Fruit fly (Drosophila melanogaster) whole organism, embryonic: Measurements from ENCODE around the gene Vha16-5.

Experiments used
- Aef1 ChIP-seq: fragments of 200-800 bp; sonication (Bioruptor generic); IDR thresholded peaks from 3 replicates; pipeline ENCODE4 v1.3.6; 2022; ENCODE audit warnings: missing biosample characterization, missing genetic modification characterization
- Atf-2 ChIP-seq: fragments of 200-800 bp; sonication (Bioruptor generic); optimal IDR thresholded peaks from 2 replicates; lab custom pipeline; 2016; ENCODE audit warnings: missing biosample characterization, missing genetic modification characterization
- Atf3 ChIP-seq: fragments of 200-800 bp; sonication (Bioruptor generic); optimal IDR thresholded peaks from 3 replicates; lab custom pipeline; 2016; ENCODE audit warnings: missing biosample characterization, missing genetic modification characterization
- BtbVII ChIP-seq: fragments of 200-800 bp; sonication (Bioruptor generic); optimal IDR thresholded peaks from 3 replicates; lab custom pipeline; 2017; ENCODE audit warnings: missing biosample characterization, mild to moderate bottlenecking, missing genetic modification characterization
- CG10209 ChIP-seq: fragments of 200-800 bp; sonication (Bioruptor generic); optimal IDR thresholded peaks from 3 replicates; lab custom pipeline; 2017; ENCODE audit warnings: missing biosample characterization, mild to moderate bottlenecking, missing genetic modification characterization, missing genetic modification reagents
- CG10274 ChIP-seq: fragments of 200-800 bp; sonication (Bioruptor generic); optimal IDR thresholded peaks from 3 replicates; lab custom pipeline; 2017; ENCODE audit warnings: missing biosample characterization, mild to moderate bottlenecking, missing genetic modification characterization
- CG11504 ChIP-seq: fragments of 200-800 bp; sonication (Bioruptor generic); optimal IDR thresholded peaks from 3 replicates; lab custom pipeline; 2019; ENCODE audit warnings: missing biosample characterization, mild to moderate bottlenecking, missing genetic modification characterization, moderate library complexity
- CG12219 ChIP-seq: fragments of 200-800 bp; sonication (Bioruptor generic); optimal IDR thresholded peaks from 3 replicates; lab custom pipeline; 2018; ENCODE audit warnings: missing biosample characterization, mild to moderate bottlenecking, missing genetic modification characterization
- CG12769 ChIP-seq: fragments of 200-800 bp; sonication (Bioruptor generic); optimal IDR thresholded peaks from 2 replicates; lab custom pipeline; 2019; ENCODE audit warnings: missing biosample characterization, mild to moderate bottlenecking, missing genetic modification characterization, moderate library complexity
- CG12942 ChIP-seq: fragments of 200-800 bp; sonication (Bioruptor generic); optimal IDR thresholded peaks from 3 replicates; lab custom pipeline; 2016; ENCODE audit warnings: missing biosample characterization, missing genetic modification characterization
- CG15696 ChIP-seq: fragments of 200-800 bp; sonication (Bioruptor generic); optimal IDR thresholded peaks from 2 replicates; lab custom pipeline; 2019; ENCODE audit warnings: missing biosample characterization, mild to moderate bottlenecking, missing genetic modification characterization, moderate library complexity
- CG16779 ChIP-seq: fragments of 200-800 bp; sonication (Bioruptor generic); IDR thresholded peaks from 2 replicates; pipeline ENCODE4 v1.3.6; 2022; ENCODE audit warnings: missing biosample characterization, missing genetic modification characterization
- CG17359 ChIP-seq: fragments of 200-800 bp; sonication (Bioruptor generic); optimal IDR thresholded peaks from 3 replicates; lab custom pipeline; 2018; ENCODE audit warnings: missing biosample characterization, mild to moderate bottlenecking, missing genetic modification characterization, moderate library complexity
- CG17385 ChIP-seq: fragments of 200-800 bp; sonication (Bioruptor generic); optimal IDR thresholded peaks from 3 replicates; lab custom pipeline; 2018; ENCODE audit warnings: missing biosample characterization, mild to moderate bottlenecking, missing genetic modification characterization
- CG2120 ChIP-seq: fragments of 200-800 bp; sonication (Bioruptor generic); optimal IDR thresholded peaks from 3 replicates; lab custom pipeline; 2016; ENCODE audit warnings: missing biosample characterization, missing genetic modification characterization
- CG2678 ChIP-seq: fragments of 200-800 bp; sonication (Bioruptor generic); optimal IDR thresholded peaks from 3 replicates; lab custom pipeline; 2019; ENCODE audit warnings: missing biosample characterization, mild to moderate bottlenecking, missing genetic modification characterization, moderate library complexity
- CG2875 ChIP-seq: fragments of 200-800 bp; sonication (Bioruptor generic); optimal IDR thresholded peaks from 2 replicates; lab custom pipeline; 2017; ENCODE audit warnings: missing biosample characterization, mild to moderate bottlenecking, missing genetic modification characterization, missing genetic modification reagents
- CG33213 ChIP-seq: fragments of 200-800 bp; sonication (Bioruptor generic); optimal IDR thresholded peaks from 3 replicates; lab custom pipeline; 2016; ENCODE audit warnings: missing biosample characterization, missing genetic modification characterization
- CG34422 ChIP-seq: fragments of 200-800 bp; sonication (Bioruptor generic); IDR thresholded peaks from 3 replicates; pipeline ENCODE4 v1.3.6; 2022; ENCODE audit warnings: missing biosample characterization, missing genetic modification characterization
- CG4360 ChIP-seq: fragments of 200-800 bp; sonication (Bioruptor generic); IDR thresholded peaks from 2 replicates; pipeline ENCODE4 v1.3.6; 2022; ENCODE audit warnings: missing biosample characterization, missing genetic modification characterization
- CG7556 ChIP-seq: fragments of 200-800 bp; sonication (Bioruptor generic); optimal IDR thresholded peaks from 2 replicates; lab custom pipeline; 2017; ENCODE audit warnings: missing biosample characterization, mild to moderate bottlenecking, missing genetic modification characterization
- CG7928 ChIP-seq: fragments of 200-800 bp; sonication (Bioruptor generic); optimal IDR thresholded peaks from 2 replicates; lab custom pipeline; 2017; ENCODE audit warnings: missing biosample characterization, mild to moderate bottlenecking, missing genetic modification characterization
- CG9817 ChIP-seq: fragments of 200-800 bp; sonication (Bioruptor generic); optimal IDR thresholded peaks from 2 replicates; lab custom pipeline; 2018; ENCODE audit warnings: missing biosample characterization, mild to moderate bottlenecking, missing genetic modification characterization, moderate library complexity
- Chrac-16 ChIP-seq: fragments of 200-800 bp; sonication (Bioruptor generic); optimal IDR thresholded peaks from 3 replicates; lab custom pipeline; 2016; ENCODE audit warnings: missing biosample characterization, missing genetic modification characterization
- D ChIP-seq, 2 experiments: fragments of 200-800 bp in 1 of 2; fragments of >200 bp in 1 of 2; sonication (Bioruptor generic) in 1 of 2; optimal IDR thresholded peaks; 2 replicates in 1 of 2; 3 replicates in 1 of 2; lab custom pipeline; 2017; ENCODE audit warnings: mild to moderate bottlenecking in 1 of 2, missing biosample characterization in 1 of 2, missing genetic modification characterization in 1 of 2, missing genetic modification reagents in 1 of 2
- Gug ChIP-seq: fragments of 200-800 bp; sonication (Bioruptor generic); IDR thresholded peaks from 4 replicates; pipeline ENCODE4 v1.3.6; 2022; ENCODE audit warnings: missing biosample characterization, missing genetic modification characterization
- Lpt ChIP-seq: fragments of >200 bp; optimal IDR thresholded peaks from 2 replicates; lab custom pipeline; 2018; ENCODE audit warnings: missing biosample characterization, missing genetic modification characterization
- MBD-R2 ChIP-seq: fragments of 200-800 bp; sonication (Bioruptor generic); IDR thresholded peaks from 2 replicates; pipeline ENCODE4 v1.3.6; 2022; ENCODE audit warnings: missing biosample characterization, missing genetic modification characterization
- NC2β ChIP-seq: fragments of 200-800 bp; sonication (Bioruptor generic); optimal IDR thresholded peaks from 2 replicates; lab custom pipeline; 2016; ENCODE audit warnings: missing biosample characterization, missing genetic modification characterization
- Opbp ChIP-seq: fragments of 200-800 bp; sonication (Bioruptor generic); IDR thresholded peaks from 3 replicates; pipeline ENCODE4 v1.3.6; 2022; ENCODE audit warnings: missing biosample characterization, missing genetic modification characterization; ENCODE audit not compliant: partially characterized antibody
- Optix ChIP-seq: fragments of 200-800 bp; sonication (Bioruptor generic); IDR thresholded peaks from 3 replicates; pipeline ENCODE4 v1.3.6; 2022; ENCODE audit warnings: missing biosample characterization, missing genetic modification characterization
- Poxn ChIP-seq: fragments of 200-800 bp; sonication (Bioruptor generic); IDR thresholded peaks from 2 replicates; pipeline ENCODE4 v1.3.6; 2022; ENCODE audit warnings: missing biosample characterization, missing genetic modification characterization
- Rx ChIP-seq: fragments of 200-800 bp; sonication (Bioruptor generic); IDR thresholded peaks from 2 replicates; pipeline ENCODE4 v1.3.6; 2022; ENCODE audit warnings: missing biosample characterization, missing genetic modification characterization
- Stat92E ChIP-seq, 3 experiments: fragments of >200 bp in 2 of 3; fragments of 200-800 bp in 1 of 3; sonication (Bioruptor generic) in 1 of 3; optimal IDR thresholded peaks; 2 replicates each; lab custom pipeline; 2017 to 2019; ENCODE audit warnings: missing biosample characterization in 3 of 3, missing genetic modification characterization in 3 of 3, mild to moderate bottlenecking in 1 of 3, moderate library complexity in 1 of 3
- chm ChIP-seq: fragments of 200-800 bp; sonication (Bioruptor generic); IDR thresholded peaks from 2 replicates; pipeline ENCODE4 v1.3.6; 2022; ENCODE audit warnings: missing biosample characterization, missing genetic modification characterization
- exex ChIP-seq: fragments of 200-800 bp; sonication (Bioruptor generic); optimal IDR thresholded peaks from 4 replicates; lab custom pipeline; 2018; ENCODE audit warnings: missing biosample characterization, mild to moderate bottlenecking, missing genetic modification characterization, moderate library complexity
- gcm ChIP-seq: fragments of 200-800 bp; sonication (Bioruptor generic); optimal IDR thresholded peaks from 2 replicates; lab custom pipeline; 2019; ENCODE audit warnings: missing biosample characterization, mild to moderate bottlenecking, missing genetic modification characterization, moderate library complexity
- hb ChIP-seq: fragments of 200-800 bp; sonication (Bioruptor generic); IDR thresholded peaks from 3 replicates; pipeline ENCODE4 v1.3.6; 2022; ENCODE audit warnings: missing biosample characterization, missing genetic modification characterization; ENCODE audit not compliant: partially characterized antibody
- insv ChIP-seq, 2 experiments: fragments of 200-800 bp; sonication (Bioruptor generic); optimal IDR thresholded peaks; 3 replicates each; lab custom pipeline; 2016 to 2018; ENCODE audit warnings: missing biosample characterization in 2 of 2, missing genetic modification characterization in 2 of 2
- jing ChIP-seq: fragments of 200-800 bp; sonication (Bioruptor generic); optimal IDR thresholded peaks from 2 replicates; lab custom pipeline; 2018; ENCODE audit warnings: missing biosample characterization, mild to moderate bottlenecking, missing genetic modification characterization
- mam ChIP-seq: fragments of 200-800 bp; sonication (Bioruptor generic); optimal IDR thresholded peaks from 3 replicates; lab custom pipeline; 2016; ENCODE audit warnings: missing biosample characterization, missing genetic modification characterization
- org-1 ChIP-seq: fragments of 200-800 bp; sonication (Bioruptor generic); optimal IDR thresholded peaks from 2 replicates; lab custom pipeline; 2017; ENCODE audit warnings: missing biosample characterization, missing genetic modification characterization
- ro ChIP-seq: fragments of 200-800 bp; sonication (Bioruptor generic); IDR thresholded peaks from 2 replicates; pipeline ENCODE4 v1.3.6; 2022; ENCODE audit warnings: missing biosample characterization, missing genetic modification characterization
- so ChIP-seq: fragments of 200-800 bp; sonication (Bioruptor generic); IDR thresholded peaks from 3 replicates; pipeline ENCODE4 v1.3.6; 2022; ENCODE audit warnings: missing biosample characterization, missing genetic modification characterization
- trem ChIP-seq: fragments of 200-800 bp; optimal IDR thresholded peaks from 3 replicates; lab custom pipeline; 2019; ENCODE audit warnings: missing biosample characterization, mild to moderate bottlenecking, missing genetic modification characterization, moderate library complexity
- unc-4 ChIP-seq: fragments of 200-800 bp; sonication (Bioruptor generic); IDR thresholded peaks from 2 replicates; pipeline ENCODE4 v1.3.6; 2022; ENCODE audit warnings: missing biosample characterization, missing genetic modification characterization; ENCODE audit not compliant: partially characterized antibody
- usp ChIP-seq: fragments of >200 bp; optimal IDR thresholded peaks from 2 replicates; lab custom pipeline; 2017; ENCODE audit warnings: missing biosample characterization, missing genetic modification characterization
- vvl ChIP-seq: fragments of 200-800 bp; sonication (Bioruptor generic); IDR thresholded peaks from 2 replicates; pipeline ENCODE4 v1.3.6; 2022; ENCODE audit warnings: missing biosample characterization, missing genetic modification characterization
- wek ChIP-seq: fragments of 200-800 bp; sonication (Bioruptor generic); optimal IDR thresholded peaks from 3 replicates; lab custom pipeline; 2018; ENCODE audit warnings: missing biosample characterization, mild to moderate bottlenecking, missing genetic modification characterization, moderate library complexity
- z ChIP-seq: fragments of 200-800 bp; sonication (Bioruptor generic); IDR thresholded peaks from 3 replicates; pipeline ENCODE4 v1.3.6; 2022; ENCODE audit warnings: missing biosample characterization, missing genetic modification characterization

The Vha16-5 gene

DNA sequence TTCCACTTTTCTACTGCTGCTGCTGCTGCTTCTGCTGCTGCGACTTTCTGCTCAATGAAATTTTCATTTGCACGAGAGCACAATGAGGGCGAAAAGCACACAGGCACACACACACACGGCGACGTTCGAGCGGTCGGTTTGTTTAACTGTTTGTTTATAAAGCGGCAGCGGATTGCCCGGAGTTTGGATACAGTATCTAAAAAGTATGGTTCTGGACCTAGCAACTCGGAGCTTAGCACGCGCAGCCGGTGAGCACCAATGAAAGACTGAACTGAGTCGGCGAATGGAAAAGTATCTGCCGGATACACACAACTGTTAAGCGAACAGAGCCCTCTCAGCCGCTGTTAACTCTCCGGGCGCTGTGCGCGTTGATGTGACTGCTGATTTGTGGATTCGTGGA, 19.2 kb upstream of the Vha16-5 start, which contains the start of gene CG17124 (continued):
- no peak for TF ChIP-seq CG15696 (tag; lab: Kevin White, UChicago)
- peak; percentile 14 for TF ChIP-seq CG17359
- TF ChIP-seq jing, result no peak
- TF ChIP-seq CG12769, result peak; percentile 77
- no peak for TF ChIP-seq NC2β (GFP tag; lab: Kevin White, UChicago)
- no peak for TF ChIP-seq Opbp (GFP tag; lab: Robert Waterston, UW)
- peak; percentile 4 for TF ChIP-seq org-1 (GFP tag; lab: Kevin White, UChicago)
- TF ChIP-seq hb (GFP tag; lab: Robert Waterston, UW), result no peak
- no peak for TF ChIP-seq Atf3 (GFP tag; lab: Kevin White, UChicago)
- TF ChIP-seq Optix, result no peak; the same call in 2 of the 3 replicates
- no peak for TF ChIP-seq CG12942 (GFP tag; lab: Kevin White, UChicago)
- TF ChIP-seq Lpt (GFP tag; lab: Kevin White, UChicago), result no peak
- no peak for TF ChIP-seq Stat92E (GFP tag; optimal IDR thresholded peaks at IDR 0.05; lab: Kevin White, UChicago)
- TF ChIP-seq BtbVII, result no peak
- no peak for TF ChIP-seq D (optimal IDR thresholded peaks at IDR 0.05; lab: Kevin White, UChicago)
- TF ChIP-seq D (GFP tag; optimal IDR thresholded peaks at IDR 0.05; lab: Kevin White, UChicago), result no peak
- TF ChIP-seq CG33213, result no peak
- TF ChIP-seq z (GFP tag; lab: Robert Waterston, UW), result 0 out of 3 replicates have a peak, but pooled peaks have one; percentile 32
- no peak for TF ChIP-seq CG2875 (GFP tag; lab: Kevin White, UChicago)
- TF ChIP-seq CG2678, result peak; percentile 37
- TF ChIP-seq exex (tag; lab: Kevin White, UChicago), result no peak
- TF ChIP-seq Gug (GFP tag; lab: Robert Waterston, UW), result no peak
- TF ChIP-seq wek (GFP tag; lab: Kevin White, UChicago), result peak; percentile 45
- no peak for TF ChIP-seq Atf-2 (GFP tag; lab: Kevin White, UChicago)
- TF ChIP-seq Poxn, result no peak
- TF ChIP-seq CG12219 (GFP tag; lab: Kevin White, UChicago), result peak; percentile 23
- TF ChIP-seq Chrac-16 (GFP tag; lab: Kevin White, UChicago), result no peak
- no peak for TF ChIP-seq ro (GFP tag; lab: Robert Waterston, UW)
- no peak for TF ChIP-seq CG10274
- TF ChIP-seq CG10209 (GFP tag; lab: Kevin White, UChicago), result no peak
- TF ChIP-seq CG17385 (GFP tag; lab: Kevin White, UChicago), result peak; percentile 41
- TF ChIP-seq trem, result no peak
- TF ChIP-seq CG16779 (GFP tag; lab: Robert Waterston, UW), result no peak
- TF ChIP-seq chm (GFP tag; lab: Robert Waterston, UW), result peak; percentile 70; the same call in 1 of the 2 replicates
- no peak for TF ChIP-seq mam
- no peak for TF ChIP-seq Aef1 (GFP tag; lab: Robert Waterston, UW)
- TF ChIP-seq CG7556 (GFP tag; lab: Kevin White, UChicago), result no peak
- TF ChIP-seq insv (GFP tag; optimal IDR thresholded peaks at IDR 0.05; lab: Kevin White, UChicago), result no peak
- peak; percentile 71; the same call in 1 of the 2 replicates for TF ChIP-seq vvl
- TF ChIP-seq gcm (GFP tag; lab: Kevin White, UChicago), result peak; percentile 15
- TF ChIP-seq CG2120 (GFP tag; lab: Kevin White, UChicago), result peak; percentile 4
- peak; percentile 25 for TF ChIP-seq CG11504 (tag; lab: Kevin White, UChicago)
- TF ChIP-seq CG4360 (GFP tag; lab: Robert Waterston, UW), result no peak
- TF ChIP-seq unc-4 (GFP tag; lab: Robert Waterston, UW), result peak; percentile 40; the same call in 1 of the 2 replicates
- TF ChIP-seq CG7928 (GFP tag; lab: Kevin White, UChicago), result no peak
- TF ChIP-seq CG9817 (tag; lab: Kevin White, UChicago), result no peak
- TF ChIP-seq usp (GFP tag; lab: Kevin White, UChicago), result no peak
- no peak for TF ChIP-seq so
- TF ChIP-seq MBD-R2 (GFP tag; lab: Robert Waterston, UW), result peak; percentile 21; the same call in 1 of the 2 replicates
- no peak for TF ChIP-seq Rx (GFP tag; lab: Robert Waterston, UW)
- TF ChIP-seq CG34422, result peak; percentile 75; the same call in 1 of the 3 replicates
